Worm (Caenorhabditis elegans): ENCODE data around the gene C55B6.1.

ce11 chrX:7162764-7163163 is 37.4 kb upstream of the C55B6.1 start:
- TF ChIP-seq unc-62 (GFP tag; optimal IDR thresholded peaks at IDR 0.05): peak; percentile 40
- no peak for TF ChIP-seq sptf-1 (tag; optimal IDR thresholded peaks at IDR 0.05)
- no peak for TF ChIP-seq ztf-11 (tag; optimal IDR thresholded peaks at IDR 0.05)
- TF ChIP-seq lin-13 (tag; optimal IDR thresholded peaks at IDR 0.05): no peak
- TF ChIP-seq mab-5 (tag; optimal IDR thresholded peaks at IDR 0.05): no peak
- no peak for TF ChIP-seq snpc-4 (tag; optimal IDR thresholded peaks at IDR 0.05)
- TF ChIP-seq zip-8 (tag; optimal IDR thresholded peaks at IDR 0.05): no peak
- no peak for TF ChIP-seq pha-4 (tag; optimal IDR thresholded peaks at IDR 0.05)
- peak; percentile 82 for TF ChIP-seq lin-32 (GFP tag; optimal IDR thresholded peaks at IDR 0.05)
- TF ChIP-seq elt-1 (tag; optimal IDR thresholded peaks at IDR 0.05; ENCODE audit: borderline replicate concordance, insufficient read depth): no peak
- TF ChIP-seq nhr-28 (tag; optimal IDR thresholded peaks at IDR 0.05): no peak
- TF ChIP-seq nhr-12 (tag; optimal IDR thresholded peaks at IDR 0.05): no peak

All from whole organism, mixed stage, embryonic.